Worm (Caenorhabditis elegans) whole organism, L1 larva: ENCODE measurements around the gene C56A3.4.

Experiments used
- ama-1 ChIP-seq: fragments of 150-350 bp; optimal IDR thresholded peaks from 2 replicates; lab custom pipeline; 2014
- blmp-1 ChIP-seq: fragments of 150-350 bp; optimal IDR thresholded peaks from 2 replicates; lab custom pipeline; 2014; ENCODE audit warnings: missing biosample characterization, missing genetic modification characterization
- ceh-8 ChIP-seq: fragments of 200-800 bp; sonication (Bioruptor generic); optimal IDR thresholded peaks from 2 replicates; lab custom pipeline; 2018; ENCODE audit warnings: mild to moderate bottlenecking, missing genetic modification characterization, moderate library complexity, missing compliant biosample characterization
- ceh-82 ChIP-seq, 3 experiments: fragments of 150-350 bp in 1 of 3; sonication (generic microtip) in 2 of 3; optimal IDR thresholded peaks; 2 replicates each; lab custom pipeline; 2014 to 2017; ENCODE audit warnings: missing biosample characterization in 3 of 3, missing genetic modification characterization in 3 of 3
- ceh-90 ChIP-seq: sonication (generic microtip); optimal IDR thresholded peaks from 2 replicates; lab custom pipeline; 2016; ENCODE audit warnings: missing genetic modification characterization, missing compliant biosample characterization
- dpl-1 ChIP-seq, 3 experiments: fragments of 150-350 bp in 2 of 3; sonication (generic microtip) in 1 of 3; optimal IDR thresholded peaks; 2 replicates each; lab custom pipeline; 2014 to 2017; ENCODE audit warnings: missing biosample characterization in 3 of 3, missing genetic modification characterization in 3 of 3, missing genetic modification reagents in 3 of 3
- efl-1 ChIP-seq, 4 experiments: fragments of 150-350 bp; optimal IDR thresholded peaks in 3 of 4; peaks in 1 of 4; 1 replicate in 1 of 4; 2 replicates in 3 of 4; lab custom pipeline; 2014; ENCODE audit warnings: missing biosample characterization in 2 of 4, missing genetic modification characterization in 2 of 4, missing genetic modification reagents in 2 of 4
- egl-27 ChIP-seq, 2 experiments: fragments of 150-350 bp in 1 of 2; sonication (generic microtip); optimal IDR thresholded peaks; 3 replicates each; lab custom pipeline; 2017 to 2018; ENCODE audit warnings: missing biosample characterization in 2 of 2, missing genetic modification characterization in 2 of 2, missing genetic modification reagents in 2 of 2
- elt-2 ChIP-seq: sonication (generic microtip); optimal IDR thresholded peaks from 2 replicates; lab custom pipeline; 2016; ENCODE audit warnings: missing genetic modification characterization, mild to moderate bottlenecking, inconsistent platforms, missing compliant biosample characterization, missing genetic modification reagents
- ets-5 ChIP-seq: fragments of 200-800 bp; sonication (Bioruptor generic); IDR thresholded peaks from 2 replicates; pipeline ENCODE4 v1.3.6; 2022; ENCODE audit warnings: missing genetic modification characterization, missing compliant biosample characterization
- fkh-10 ChIP-seq: sonication (generic microtip); optimal IDR thresholded peaks from 2 replicates; lab custom pipeline; 2017; ENCODE audit warnings: missing biosample characterization, missing genetic modification reagents, missing genetic modification characterization
- fos-1 ChIP-seq: fragments of 150-350 bp; optimal IDR thresholded peaks from 2 replicates; lab custom pipeline; 2014; ENCODE audit warnings: missing biosample characterization, missing genetic modification characterization
- irx-1 ChIP-seq: sonication (generic microtip); optimal IDR thresholded peaks from 2 replicates; lab custom pipeline; 2016; ENCODE audit warnings: missing genetic modification characterization, missing compliant biosample characterization
- lin-15B ChIP-seq: fragments of 150-350 bp; sonication (generic microtip); optimal IDR thresholded peaks from 3 replicates; lab custom pipeline; 2014; ENCODE audit warnings: missing biosample characterization, missing genetic modification characterization
- lin-35 ChIP-seq, 2 experiments: fragments of 150-350 bp; optimal IDR thresholded peaks; 2 replicates each; lab custom pipeline; 2014; ENCODE audit warnings: missing biosample characterization in 2 of 2, missing genetic modification characterization in 2 of 2, missing genetic modification reagents in 2 of 2
- lin-39 ChIP-seq: fragments of 150-350 bp; optimal IDR thresholded peaks from 2 replicates; lab custom pipeline; 2014; ENCODE audit warnings: missing biosample characterization, missing genetic modification reagents, missing genetic modification characterization
- lsy-2 ChIP-seq, 2 experiments: fragments of 150-350 bp; optimal IDR thresholded peaks; 2 replicates each; lab custom pipeline; 2014; ENCODE audit warnings: missing biosample characterization in 2 of 2, missing genetic modification characterization in 2 of 2
- mab-9 ChIP-seq: fragments of 200-800 bp; sonication (Bioruptor generic); IDR thresholded peaks from 2 replicates; pipeline ENCODE4 v1.3.6; 2022; ENCODE audit warnings: missing genetic modification reagents, missing genetic modification characterization, missing compliant biosample characterization
- mdl-1 ChIP-seq, 2 experiments: fragments of 150-350 bp; optimal IDR thresholded peaks; 2 replicates each; lab custom pipeline; 2014 to 2017; ENCODE audit warnings: missing biosample characterization in 2 of 2, missing genetic modification characterization in 2 of 2, inconsistent platforms in 1 of 2
- mef-2 ChIP-seq: fragments of 150-350 bp; optimal IDR thresholded peaks from 2 replicates; lab custom pipeline; 2014; ENCODE audit warnings: missing biosample characterization, missing genetic modification characterization
- nhr-12 ChIP-seq: sonication (generic microtip); optimal IDR thresholded peaks from 2 replicates; lab custom pipeline; 2017; ENCODE audit warnings: missing biosample characterization, missing genetic modification characterization
- nhr-71 ChIP-seq: sonication (generic microtip); optimal IDR thresholded peaks from 2 replicates; lab custom pipeline; 2016; ENCODE audit warnings: mild to moderate bottlenecking, missing genetic modification characterization, moderate library complexity, missing compliant biosample characterization
- nhr-76 ChIP-seq: sonication (generic microtip); optimal IDR thresholded peaks from 2 replicates; lab custom pipeline; 2017; ENCODE audit warnings: missing biosample characterization, missing genetic modification characterization
- nhr-85 ChIP-seq: sonication (generic microtip); peaks from one replicate; lab custom pipeline; 2016; ENCODE audit warnings: missing genetic modification characterization, inconsistent platforms, missing compliant biosample characterization
- nhr-90 ChIP-seq: sonication (generic microtip); optimal IDR thresholded peaks from 2 replicates; lab custom pipeline; 2016; ENCODE audit warnings: mild to moderate bottlenecking, missing genetic modification characterization, missing compliant biosample characterization; ENCODE audit not compliant: poor library complexity
- pag-3 ChIP-seq: sonication (generic microtip); optimal IDR thresholded peaks from 2 replicates; lab custom pipeline; 2017; ENCODE audit warnings: missing genetic modification characterization, mild to moderate bottlenecking, missing compliant biosample characterization, antibody characterized with exemption, borderline replicate concordance; ENCODE audit not compliant: insufficient read depth
- snpc-4 ChIP-seq: fragments of 150-350 bp; optimal IDR thresholded peaks from 2 replicates; lab custom pipeline; 2014; ENCODE audit warnings: missing biosample characterization, missing genetic modification characterization
- snu-23 ChIP-seq: sonication (generic microtip); optimal IDR thresholded peaks from 2 replicates; lab custom pipeline; 2016; ENCODE audit warnings: missing genetic modification characterization, missing compliant biosample characterization
- sup-37 ChIP-seq: fragments of 200-800 bp; sonication (Bioruptor generic); optimal IDR thresholded peaks from 2 replicates; lab custom pipeline; 2018; ENCODE audit warnings: mild to moderate bottlenecking, missing genetic modification characterization, missing compliant biosample characterization
- swsn-7 ChIP-seq: sonication (generic microtip); optimal IDR thresholded peaks from 2 replicates; lab custom pipeline; 2016; ENCODE audit warnings: missing genetic modification characterization, missing compliant biosample characterization
- unc-30 ChIP-seq: sonication (generic microtip); optimal IDR thresholded peaks from 2 replicates; lab custom pipeline; 2017; ENCODE audit warnings: missing biosample characterization, missing genetic modification characterization
- unc-62 ChIP-seq: fragments of 150-350 bp; optimal IDR thresholded peaks from 2 replicates; lab custom pipeline; 2014; ENCODE audit warnings: missing biosample characterization, missing genetic modification reagents, missing genetic modification characterization
- unc-98 ChIP-seq: fragments of 200-800 bp; sonication (Bioruptor generic); IDR thresholded peaks from 2 replicates; pipeline ENCODE4 v1.3.6; 2022; ENCODE audit warnings: missing genetic modification characterization, missing compliant biosample characterization
- xbp-1 ChIP-seq: sonication (generic microtip); optimal IDR thresholded peaks from 2 replicates; lab custom pipeline; 2016; ENCODE audit warnings: missing genetic modification characterization, missing compliant biosample characterization
- zag-1 ChIP-seq: fragments of 150-350 bp; optimal IDR thresholded peaks from 2 replicates; lab custom pipeline; 2014; ENCODE audit warnings: missing biosample characterization, missing genetic modification characterization
- zip-4 ChIP-seq: fragments of 200-800 bp; sonication (Bioruptor generic); optimal IDR thresholded peaks from 2 replicates; lab custom pipeline; 2018; ENCODE audit warnings: mild to moderate bottlenecking, missing genetic modification characterization, moderate library complexity, missing compliant biosample characterization
- ztf-11 ChIP-seq, 2 experiments: sonication (generic microtip); optimal IDR thresholded peaks; 2 replicates each; lab custom pipeline; 2016 to 2017; ENCODE audit warnings: missing genetic modification characterization in 2 of 2, missing biosample characterization in 1 of 2, missing compliant biosample characterization in 1 of 2

C56A3.4 gene

DNA sequence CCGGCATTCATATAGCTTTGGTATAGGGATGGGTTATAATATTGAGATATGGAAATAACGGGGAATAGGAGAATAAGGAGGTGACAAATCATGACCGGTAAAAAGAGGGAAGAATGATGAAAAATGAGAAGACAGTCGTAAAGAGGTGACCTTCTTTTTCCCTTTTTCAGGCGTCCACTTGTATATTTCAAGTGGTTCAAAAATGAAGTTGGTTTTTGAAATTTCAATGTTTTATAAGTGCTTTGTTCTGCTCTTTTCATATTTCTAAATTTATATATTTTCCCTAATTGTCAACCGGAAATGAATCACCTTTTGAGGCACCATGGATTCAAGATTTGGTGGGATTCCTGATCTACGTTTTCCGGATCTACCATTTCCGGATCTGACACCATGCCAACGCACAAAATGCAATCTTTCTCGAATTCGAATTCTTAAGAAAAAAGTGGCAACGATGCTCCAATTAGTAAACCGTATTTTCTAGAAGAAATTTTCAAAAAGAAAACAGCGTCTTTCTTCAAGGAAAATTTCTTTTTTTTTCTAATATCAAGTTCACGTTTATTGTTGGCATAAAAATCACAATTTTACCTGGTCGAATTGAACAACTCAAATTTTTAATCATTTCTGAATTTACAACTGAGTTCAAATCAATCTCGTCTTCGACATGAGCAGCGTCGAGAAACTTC lies 38.1 kb upstream of the C56A3.4 start, which contains the start of the genes F53F4.2 and F53F4.18:
Gene F53F4.2 (minus strand): TSS at position 101 of the 683 bp plus-strand sequence.
Gene F53F4.18 (plus strand): TSS at position 633 of the 683 bp plus-strand sequence.
- TF ChIP-seq ets-5 (GFP tag; lab: Robert Waterston, UW) (no peak), ceh-8 (GFP tag; lab: Kevin White, UChicago) (no peak), dpl-1 (GFP tag; optimal IDR thresholded peaks at IDR 0.05; lab: Kevin White, UChicago) (no peak), blmp-1 (no peak), nhr-12 (tag; lab: Kevin White, UChicago) (no peak)

DNA sequence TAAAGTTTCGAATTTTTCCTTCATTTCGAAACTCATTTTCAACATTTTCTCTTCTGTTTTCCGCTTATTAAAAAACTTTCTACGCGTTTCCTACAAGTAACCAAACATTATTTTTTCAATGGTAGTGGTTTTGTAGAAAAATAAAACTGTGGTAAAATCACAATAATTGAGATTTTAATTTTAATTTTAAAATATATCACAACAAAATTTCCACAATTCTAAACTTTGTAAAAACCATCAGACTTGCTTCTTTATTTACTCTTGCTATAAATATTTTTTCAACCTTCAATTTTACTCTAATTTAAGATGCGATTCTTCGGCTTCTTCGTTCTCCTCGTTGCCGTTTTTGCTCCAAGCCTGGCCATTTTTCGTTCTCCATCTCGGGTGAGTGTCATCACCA lies 36.3 kb upstream of the C56A3.4 start, which contains the start of gene F53F4.17:
Gene F53F4.17 (plus strand): TSS at position 301 of the 400 bp plus-strand sequence.
- TF ChIP-seq fos-1 (no peak), lin-35 (GFP tag; optimal IDR thresholded peaks at IDR 0.05; lab: Kevin White, UChicago) (no peak), nhr-71 (tag; lab: Kevin White, UChicago) (no peak), ztf-11 (tag; optimal IDR thresholded peaks at IDR 0.05; lab: Kevin White, UChicago) (no peak), swsn-7 (tag; lab: Kevin White, UChicago) (no peak), lsy-2 (tag; optimal IDR thresholded peaks at IDR 0.05; lab: Kevin White, UChicago) (no peak)

DNA sequence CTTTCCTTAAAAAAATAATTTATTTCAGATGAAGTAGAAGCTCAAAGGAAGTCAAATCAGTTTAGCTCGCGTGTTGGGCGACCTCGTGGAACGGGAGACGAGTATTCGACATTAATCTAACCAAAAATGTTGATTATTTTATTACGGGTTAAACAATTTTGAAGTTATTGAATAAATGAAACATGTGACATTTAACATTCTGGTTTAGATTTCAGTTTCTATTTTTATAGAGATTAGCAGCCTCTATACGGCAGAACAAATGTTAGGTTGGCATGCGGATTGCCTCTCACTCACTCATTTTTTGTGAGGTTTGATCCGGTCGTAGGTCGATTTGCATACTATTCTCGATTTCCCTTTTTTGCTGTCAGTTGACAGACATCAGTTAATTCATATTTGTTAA lies 32.9 kb upstream of the C56A3.4 start, which contains the start of gene F53F4.1:
Gene F53F4.1 (plus strand): TSS at position 301 of the 400 bp plus-strand sequence.
- no peak for TF ChIP-seq nhr-85 (tag; lab: Kevin White, UChicago)
- no peak for TF ChIP-seq snu-23 (GFP tag; lab: Kevin White, UChicago)
- TF ChIP-seq zip-4 = no peak
- no peak for TF ChIP-seq mdl-1 (tag; optimal IDR thresholded peaks at IDR 0.05; lab: Kevin White, UChicago)
- no peak for TF ChIP-seq xbp-1 (tag; lab: Kevin White, UChicago)
- TF ChIP-seq unc-98 (GFP tag; lab: Robert Waterston, UW) = no peak
- TF ChIP-seq pag-3 (tag; lab: Kevin White, UChicago) = no peak
- TF ChIP-seq snpc-4 (tag; lab: Kevin White, UChicago) = no peak
- TF ChIP-seq nhr-76 = no peak
- TF ChIP-seq mab-9 (GFP tag; lab: Robert Waterston, UW) = no peak
- TF ChIP-seq unc-30 (tag; lab: Kevin White, UChicago) = no peak

DNA sequence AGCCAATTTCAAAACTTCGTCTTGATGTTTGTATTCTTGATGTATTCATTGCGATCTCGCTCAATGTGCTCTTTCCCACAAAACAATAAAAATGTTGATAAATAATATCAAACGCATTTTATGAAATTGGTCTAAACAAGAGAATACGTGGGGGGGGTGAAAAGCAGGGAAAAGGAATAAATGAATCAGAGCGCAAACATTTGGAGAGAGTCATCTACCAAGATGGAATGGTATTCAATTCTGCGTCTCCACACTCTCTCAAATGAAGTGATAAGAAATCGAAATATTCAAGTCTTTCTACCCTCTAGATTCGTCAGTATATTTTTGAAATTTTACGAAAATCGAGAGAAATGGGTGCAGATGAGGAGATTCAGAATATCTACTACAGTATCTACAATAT lies 29.1 kb upstream of the C56A3.4 start, which contains the start of gene C50B8.5:
Gene C50B8.5 (plus strand): TSS at position 273 of the 400 bp plus-strand sequence.
- TF ChIP-seq unc-62 = no peak
- TF ChIP-seq elt-2 = peak; percentile 42

DNA sequence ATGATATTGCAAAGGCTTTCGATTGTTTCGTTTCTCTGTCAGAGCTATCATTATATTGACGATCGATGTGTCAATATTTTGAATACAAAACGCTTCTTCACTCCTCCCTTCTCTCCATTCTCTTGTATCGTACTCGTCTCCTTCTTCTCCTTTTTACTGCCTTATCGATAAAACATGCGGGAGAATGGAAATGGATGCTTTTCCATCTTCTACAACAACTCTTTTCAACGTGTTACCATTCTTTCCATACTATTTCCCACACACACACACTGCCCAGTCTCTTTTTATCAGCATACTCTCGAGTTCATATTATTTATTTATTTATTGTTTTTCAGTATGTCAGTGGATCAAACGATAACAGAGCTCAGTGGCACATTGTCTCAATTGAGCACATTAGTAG lies 27.1 kb upstream of the C56A3.4 start, which contains the start of gene C50B8.6:
Gene C50B8.6 (plus strand): TSS at position 336 of the 400 bp plus-strand sequence.
- TF ChIP-seq xbp-1 (tag; lab: Kevin White, UChicago) (no peak), dpl-1 (GFP tag; optimal IDR thresholded peaks at IDR 0.05; lab: Kevin White, UChicago) (no peak), irx-1 (tag; lab: Kevin White, UChicago) (no peak), elt-2 (peak; percentile 39)
- TF ChIP-seq, all 84 proteins: peak for 1

DNA sequence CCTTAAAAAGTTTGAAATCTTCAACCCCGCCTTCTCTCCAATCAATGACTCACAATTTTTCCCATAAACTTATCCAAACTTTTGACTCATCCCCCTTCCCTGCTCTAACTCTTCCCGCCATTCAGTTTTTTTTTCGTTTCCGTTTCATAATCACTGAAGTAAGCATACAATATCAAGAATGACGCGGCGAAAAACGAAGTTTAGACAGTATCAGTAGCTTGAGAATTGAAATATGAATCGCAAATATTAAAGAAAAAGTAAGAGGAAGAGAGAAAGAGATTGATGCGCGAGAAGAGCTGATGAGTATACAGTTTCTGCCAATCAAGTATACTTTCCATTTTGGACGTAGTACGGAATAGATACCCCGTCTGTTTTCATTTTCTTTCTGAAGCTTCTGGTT lies 25.9 kb upstream of the C56A3.4 start:
- TF ChIP-seq irx-1 (tag; lab: Kevin White, UChicago) = no peak
- no peak for TF ChIP-seq egl-27 (tag; optimal IDR thresholded peaks at IDR 0.05; lab: Kevin White, UChicago)
- TF ChIP-seq zag-1 (tag; lab: Kevin White, UChicago) = no peak
- no peak for TF ChIP-seq fkh-10 (GFP tag; lab: Kevin White, UChicago)
- TF ChIP-seq efl-1 (optimal IDR thresholded peaks at IDR 0.05; lab: Kevin White, UChicago) = no peak
- no peak for TF ChIP-seq efl-1 (GFP tag; optimal IDR thresholded peaks at IDR 0.05 in 1 of 2; lab: Kevin White, UChicago)
- no peak for TF ChIP-seq xbp-1 (tag; lab: Kevin White, UChicago)
- no peak for TF ChIP-seq nhr-90 (tag; lab: Kevin White, UChicago)
- TF ChIP-seq sup-37 = no peak
- TF ChIP-seq lin-39 (tag; lab: Kevin White, UChicago) = no peak
- TF ChIP-seq ceh-90 = no peak
- TF ChIP-seq nhr-71 (tag; lab: Kevin White, UChicago) = no peak
- no peak for TF ChIP-seq lin-15B (tag; lab: Kevin White, UChicago)
- no peak for TF ChIP-seq mef-2 (tag; lab: Kevin White, UChicago)
- TF ChIP-seq lsy-2 (tag; optimal IDR thresholded peaks at IDR 0.05; lab: Kevin White, UChicago) = no peak
- no peak for TF ChIP-seq ceh-82 (tag; optimal IDR thresholded peaks at IDR 0.05; lab: Kevin White, UChicago)
- TF ChIP-seq unc-30 (tag; lab: Kevin White, UChicago) = no peak
- no peak for TF ChIP-seq ama-1
